Worm (Caenorhabditis elegans) whole organism, L1 larva: Measurements from ENCODE around the gene catp-7.

Experiments used
- C34B4.2 ChIP-seq: sonication (generic microtip); optimal IDR thresholded peaks from 2 replicates; lab custom pipeline; 2017; ENCODE audit warnings: mild to moderate bottlenecking, missing genetic modification characterization, missing compliant biosample characterization
- F16B12.6 ChIP-seq: fragments of 150-350 bp; optimal IDR thresholded peaks from 2 replicates; lab custom pipeline; 2014; ENCODE audit warnings: missing biosample characterization, missing genetic modification characterization
- aly-2 ChIP-seq: fragments of 150-350 bp; optimal IDR thresholded peaks from 2 replicates; lab custom pipeline; 2014; ENCODE audit warnings: missing biosample characterization, missing genetic modification characterization
- blmp-1 ChIP-seq: fragments of 150-350 bp; optimal IDR thresholded peaks from 2 replicates; lab custom pipeline; 2014; ENCODE audit warnings: missing biosample characterization, missing genetic modification characterization
- ceh-82 ChIP-seq, 3 experiments: fragments of 150-350 bp in 1 of 3; sonication (generic microtip) in 2 of 3; optimal IDR thresholded peaks; 2 replicates each; lab custom pipeline; 2014 to 2017; ENCODE audit warnings: missing biosample characterization in 3 of 3, missing genetic modification characterization in 3 of 3
- ces-1 ChIP-seq: fragments of 150-350 bp; optimal IDR thresholded peaks from 2 replicates; lab custom pipeline; 2014; ENCODE audit warnings: missing biosample characterization, missing genetic modification reagents, missing genetic modification characterization
- dpl-1 ChIP-seq, 3 experiments: fragments of 150-350 bp in 2 of 3; sonication (generic microtip) in 1 of 3; optimal IDR thresholded peaks; 2 replicates each; lab custom pipeline; 2014 to 2017; ENCODE audit warnings: missing biosample characterization in 3 of 3, missing genetic modification characterization in 3 of 3, missing genetic modification reagents in 3 of 3
- dsc-1 ChIP-seq: sonication (generic microtip); optimal IDR thresholded peaks from 2 replicates; lab custom pipeline; 2016; ENCODE audit warnings: mild to moderate bottlenecking, missing genetic modification characterization, missing compliant biosample characterization
- efl-1 ChIP-seq, 4 experiments: fragments of 150-350 bp; optimal IDR thresholded peaks in 3 of 4; peaks in 1 of 4; 1 replicate in 1 of 4; 2 replicates in 3 of 4; lab custom pipeline; 2014; ENCODE audit warnings: missing biosample characterization in 2 of 4, missing genetic modification characterization in 2 of 4, missing genetic modification reagents in 2 of 4
- efl-3 ChIP-seq: fragments of 200-800 bp; sonication (Bioruptor generic); optimal IDR thresholded peaks from 2 replicates; lab custom pipeline; 2018; ENCODE audit warnings: mild to moderate bottlenecking, missing genetic modification characterization, missing compliant biosample characterization
- egl-27 ChIP-seq, 2 experiments: fragments of 150-350 bp in 1 of 2; sonication (generic microtip); optimal IDR thresholded peaks; 3 replicates each; lab custom pipeline; 2017 to 2018; ENCODE audit warnings: missing biosample characterization in 2 of 2, missing genetic modification characterization in 2 of 2, missing genetic modification reagents in 2 of 2
- elt-2 ChIP-seq: sonication (generic microtip); optimal IDR thresholded peaks from 2 replicates; lab custom pipeline; 2016; ENCODE audit warnings: missing genetic modification characterization, mild to moderate bottlenecking, inconsistent platforms, missing compliant biosample characterization, missing genetic modification reagents
- elt-3 ChIP-seq, 6 experiments: fragments of 150-350 bp in 1 of 6; sonication (generic microtip); optimal IDR thresholded peaks; 2 replicates each; lab custom pipeline; 2017 to 2018; ENCODE audit warnings: missing biosample characterization in 6 of 6, missing genetic modification characterization in 6 of 6, inconsistent platforms in 1 of 6
- fkh-4 ChIP-seq: sonication (generic microtip); optimal IDR thresholded peaks from 2 replicates; lab custom pipeline; 2016; ENCODE audit warnings: missing compliant biosample characterization, missing genetic modification characterization, borderline replicate concordance
- lin-14 ChIP-seq: fragments of 200-800 bp; sonication (Bioruptor generic); optimal IDR thresholded peaks from 2 replicates; lab custom pipeline; 2018; ENCODE audit warnings: mild to moderate bottlenecking, missing genetic modification characterization, moderate library complexity, missing compliant biosample characterization
- lin-35 ChIP-seq, 2 experiments: fragments of 150-350 bp; optimal IDR thresholded peaks; 2 replicates each; lab custom pipeline; 2014; ENCODE audit warnings: missing biosample characterization in 2 of 2, missing genetic modification characterization in 2 of 2, missing genetic modification reagents in 2 of 2
- lir-3 ChIP-seq: sonication (generic microtip); optimal IDR thresholded peaks from 2 replicates; lab custom pipeline; 2016; ENCODE audit warnings: mild to moderate bottlenecking, missing genetic modification characterization, moderate library complexity, missing compliant biosample characterization; ENCODE audit not compliant: poor library complexity
- lsy-2 ChIP-seq, 2 experiments: fragments of 150-350 bp; optimal IDR thresholded peaks; 2 replicates each; lab custom pipeline; 2014; ENCODE audit warnings: missing biosample characterization in 2 of 2, missing genetic modification characterization in 2 of 2
- mdl-1 ChIP-seq, 2 experiments: fragments of 150-350 bp; optimal IDR thresholded peaks; 2 replicates each; lab custom pipeline; 2014 to 2017; ENCODE audit warnings: missing biosample characterization in 2 of 2, missing genetic modification characterization in 2 of 2, inconsistent platforms in 1 of 2
- mep-1 ChIP-seq: fragments of 150-350 bp; optimal IDR thresholded peaks from 2 replicates; lab custom pipeline; 2014; ENCODE audit warnings: missing biosample characterization, missing genetic modification characterization
- nhr-11 ChIP-seq: fragments of 150-350 bp; optimal IDR thresholded peaks from 2 replicates; lab custom pipeline; 2014; ENCODE audit warnings: missing biosample characterization, missing genetic modification characterization
- nhr-19 ChIP-seq: fragments of 200-800 bp; sonication (Bioruptor generic); conservative IDR thresholded peaks from 2 replicates; pipeline ENCODE4 v1.3.6; 2022; ENCODE audit warnings: missing genetic modification characterization, missing compliant biosample characterization
- nhr-47 ChIP-seq: sonication (generic microtip); optimal IDR thresholded peaks from 2 replicates; lab custom pipeline; 2016; ENCODE audit warnings: mild to moderate bottlenecking, missing genetic modification characterization, moderate library complexity, missing compliant biosample characterization
- nhr-71 ChIP-seq: sonication (generic microtip); optimal IDR thresholded peaks from 2 replicates; lab custom pipeline; 2016; ENCODE audit warnings: mild to moderate bottlenecking, missing genetic modification characterization, moderate library complexity, missing compliant biosample characterization
- nhr-85 ChIP-seq: sonication (generic microtip); peaks from one replicate; lab custom pipeline; 2016; ENCODE audit warnings: missing genetic modification characterization, inconsistent platforms, missing compliant biosample characterization
- pag-3 ChIP-seq: sonication (generic microtip); optimal IDR thresholded peaks from 2 replicates; lab custom pipeline; 2017; ENCODE audit warnings: missing genetic modification characterization, mild to moderate bottlenecking, missing compliant biosample characterization, antibody characterized with exemption, borderline replicate concordance; ENCODE audit not compliant: insufficient read depth
- rnt-1 ChIP-seq: sonication (generic microtip); optimal IDR thresholded peaks from 2 replicates; lab custom pipeline; 2016; ENCODE audit warnings: mild to moderate bottlenecking, missing genetic modification characterization, moderate library complexity, missing compliant biosample characterization
- skn-1 ChIP-seq: fragments of 150-350 bp; optimal IDR thresholded peaks from 2 replicates; lab custom pipeline; 2014; ENCODE audit warnings: missing biosample characterization, missing genetic modification characterization
- snu-23 ChIP-seq: sonication (generic microtip); optimal IDR thresholded peaks from 2 replicates; lab custom pipeline; 2016; ENCODE audit warnings: missing genetic modification characterization, missing compliant biosample characterization
- sup-37 ChIP-seq: fragments of 200-800 bp; sonication (Bioruptor generic); optimal IDR thresholded peaks from 2 replicates; lab custom pipeline; 2018; ENCODE audit warnings: mild to moderate bottlenecking, missing genetic modification characterization, missing compliant biosample characterization
- swsn-7 ChIP-seq: sonication (generic microtip); optimal IDR thresholded peaks from 2 replicates; lab custom pipeline; 2016; ENCODE audit warnings: missing genetic modification characterization, missing compliant biosample characterization
- unc-130 ChIP-seq: fragments of 150-350 bp; optimal IDR thresholded peaks from 2 replicates; lab custom pipeline; 2017; ENCODE audit warnings: missing biosample characterization, missing genetic modification characterization, inconsistent platforms
- unc-86 ChIP-seq: sonication (generic microtip); optimal IDR thresholded peaks from 2 replicates; lab custom pipeline; 2016; ENCODE audit warnings: missing genetic modification characterization, missing compliant biosample characterization
- xbp-1 ChIP-seq: sonication (generic microtip); optimal IDR thresholded peaks from 2 replicates; lab custom pipeline; 2016; ENCODE audit warnings: missing genetic modification characterization, missing compliant biosample characterization

catp-7 gene

ce11 chrIV:8595767-8596166, 10.0 kb downstream of the catp-7 start, which contains the start of gene clec-181:
Gene clec-181, plus strand, starts transcription at chrIV:8596067.
- no peak for TF ChIP-seq C34B4.2
- TF ChIP-seq unc-86 (tag; lab: Kevin White, UChicago) = no peak
- TF ChIP-seq egl-27 (tag; optimal IDR thresholded peaks at IDR 0.05; lab: Kevin White, UChicago) = no peak
- no peak for TF ChIP-seq dpl-1 (GFP tag; optimal IDR thresholded peaks at IDR 0.05; lab: Kevin White, UChicago)
- TF ChIP-seq lin-14 (GFP tag; lab: Kevin White, UChicago) = no peak
- TF ChIP-seq nhr-11 (tag; lab: Kevin White, UChicago) = no peak
- no peak for TF ChIP-seq nhr-71 (tag; lab: Kevin White, UChicago)
- no peak for TF ChIP-seq fkh-4 (tag; lab: Kevin White, UChicago)
- TF ChIP-seq efl-3 (GFP tag; lab: Kevin White, UChicago) = no peak

DNA sequence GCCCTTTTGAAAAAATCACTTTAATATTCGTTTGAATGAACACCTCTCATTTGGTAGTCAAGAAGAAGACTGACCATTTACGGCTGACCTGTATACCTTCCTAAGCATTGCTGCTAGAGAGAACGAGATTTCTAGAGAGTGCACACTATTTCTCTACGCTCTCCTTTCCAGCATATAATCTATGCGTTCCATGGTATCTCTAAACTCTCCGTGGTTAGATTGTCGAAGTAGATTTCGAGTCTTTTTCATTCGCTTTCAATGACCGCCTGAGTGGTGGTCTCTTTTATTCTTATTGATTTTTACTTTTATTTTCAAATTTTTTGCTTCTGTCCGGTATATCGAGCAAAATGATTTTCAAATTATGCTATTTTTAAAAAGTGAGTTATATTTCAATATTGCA, 11.7 kb downstream of the catp-7 start:
- no peak for TF ChIP-seq ces-1 (GFP tag; lab: Kevin White, UChicago)
- TF ChIP-seq snu-23 = peak; percentile 48
- no peak for TF ChIP-seq F16B12.6
- TF ChIP-seq blmp-1 = peak; percentile 86
- peak in 1 of 3 experiments; percentile 21 for TF ChIP-seq dpl-1 (GFP tag; optimal IDR thresholded peaks at IDR 0.05; lab: Kevin White, UChicago)
- peak; percentile 62 for TF ChIP-seq lin-14 (GFP tag; lab: Kevin White, UChicago)
- TF ChIP-seq nhr-47 (tag; lab: Kevin White, UChicago) = peak; percentile 10
- peak; percentile 58 for TF ChIP-seq mep-1 (tag; lab: Kevin White, UChicago)
- TF ChIP-seq lsy-2 (tag; optimal IDR thresholded peaks at IDR 0.05; lab: Kevin White, UChicago) = peak; percentile 29 to 58
- TF ChIP-seq nhr-85 (tag; lab: Kevin White, UChicago) = peak; percentile 19
- TF ChIP-seq rnt-1 (tag; lab: Kevin White, UChicago) = peak; percentile 38
- no peak for TF ChIP-seq nhr-19 (GFP tag; lab: Robert Waterston, UW)
- TF ChIP-seq C34B4.2 = no peak
- TF ChIP-seq efl-1 (optimal IDR thresholded peaks at IDR 0.05; lab: Kevin White, UChicago) = peak; percentile 63 to 82
- TF ChIP-seq efl-1 (GFP tag; optimal IDR thresholded peaks at IDR 0.05 in 1 of 2; lab: Kevin White, UChicago) = peak in 1 of 2 experiments; percentile 12
- peak; percentile 14 for TF ChIP-seq swsn-7 (tag; lab: Kevin White, UChicago)
- peak; percentile 2 to 36 for TF ChIP-seq lin-35 (GFP tag; optimal IDR thresholded peaks at IDR 0.05; lab: Kevin White, UChicago)
- TF ChIP-seq lir-3 (tag; lab: Kevin White, UChicago) = peak; percentile 0
- no peak for TF ChIP-seq sup-37
- peak in 1 of 2 experiments; percentile 4 for TF ChIP-seq mdl-1 (tag; optimal IDR thresholded peaks at IDR 0.05; lab: Kevin White, UChicago)
- no peak for TF ChIP-seq pag-3
- peak in 2 of 3 experiments; percentile 3 to 39 for TF ChIP-seq ceh-82 (tag; optimal IDR thresholded peaks at IDR 0.05; lab: Kevin White, UChicago)
- peak; percentile 40 for TF ChIP-seq nhr-71 (tag; lab: Kevin White, UChicago)
- TF ChIP-seq elt-2 (tag; lab: Kevin White, UChicago) = no peak
- TF ChIP-seq unc-130 (tag; lab: Kevin White, UChicago) = no peak
- TF ChIP-seq dsc-1 (tag; lab: Kevin White, UChicago) = no peak

DNA sequence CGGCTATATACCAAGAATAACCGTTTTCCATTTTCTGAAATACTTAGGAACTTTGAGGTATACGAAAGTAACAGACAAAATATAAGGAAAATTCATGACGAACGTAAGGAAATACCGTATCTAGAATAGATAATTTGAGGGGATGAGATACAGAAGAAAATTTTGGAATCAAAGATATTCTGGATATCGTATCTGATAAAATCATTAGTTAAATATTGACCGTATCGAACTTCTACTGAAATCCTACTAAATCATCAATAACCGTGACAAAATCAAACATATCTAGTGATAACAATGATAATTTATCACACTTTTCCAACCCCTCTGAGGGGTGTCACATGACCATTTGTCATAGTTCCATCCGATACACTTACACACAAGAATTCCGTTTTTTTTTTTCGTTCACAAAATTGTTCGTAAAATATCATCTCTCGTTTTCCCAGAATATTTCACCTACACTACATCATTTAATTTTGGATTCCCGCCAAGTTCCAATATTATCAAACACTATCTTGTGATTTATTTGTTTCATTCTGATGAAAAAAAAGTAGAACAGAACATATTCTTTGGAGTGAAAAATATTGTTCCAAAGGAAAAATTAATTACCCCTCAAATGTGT, 15.0 kb downstream of the catp-7 start, which contains the start of gene Y59H11AR.4:
TSS of gene Y59H11AR.4 (minus strand) at position 51 of the 619 bp plus-strand sequence.
- TF ChIP-seq blmp-1 (peak; percentile 47), xbp-1 (tag; lab: Kevin White, UChicago) (no peak), elt-3 (tag; optimal IDR thresholded peaks at IDR 0.05; lab: Kevin White, UChicago) (peak in 1 of 6 experiments; percentile 74), C34B4.2 (no peak), skn-1 (no peak), pag-3 (no peak), snu-23 (peak; percentile 17), lir-3 (tag; lab: Kevin White, UChicago) (no peak), aly-2 (no peak), dpl-1 (GFP tag; optimal IDR thresholded peaks at IDR 0.05; lab: Kevin White, UChicago) (peak in 1 of 3 experiments; percentile 25), lin-35 (GFP tag; optimal IDR thresholded peaks at IDR 0.05; lab: Kevin White, UChicago) (peak in 1 of 2 experiments; percentile 63), ces-1 (GFP tag; lab: Kevin White, UChicago) (no peak), efl-3 (GFP tag; lab: Kevin White, UChicago) (no peak), efl-1 (optimal IDR thresholded peaks at IDR 0.05; lab: Kevin White, UChicago) (no peak), efl-1 (GFP tag; optimal IDR thresholded peaks at IDR 0.05 in 1 of 2; lab: Kevin White, UChicago) (peak; percentile 15 to 94)
- TF ChIP-seq, all 84 proteins: peak for 6
